Fruit fly (Drosophila melanogaster): ENCODE data around the gene CG13364.

Gene CG13364

dm6 chrX:635495-636142 lies 10.6 kb upstream of the CG13364 start, which contains the start of gene Dredd:
TSS of gene Dredd (minus strand) at chrX:635545.
- TF ChIP-seq Sin3A (optimal IDR thresholded peaks at IDR 0.05) (no peak), h (optimal IDR thresholded peaks at IDR 0.05) (no peak), ttk (optimal IDR thresholded peaks at IDR 0.05) (no peak), psq (optimal IDR thresholded peaks at IDR 0.05) (no peak), insv (optimal IDR thresholded peaks at IDR 0.05) (no peak), Myc (optimal IDR thresholded peaks at IDR 0.05) (no peak)

dm6 chrX:629239-629821 lies 4.3 kb upstream of the CG13364 start, which contains the start of the genes RpL36 and Mybbp1A:
TSS of gene RpL36 (minus strand) at chrX:629483.
TSS of gene Mybbp1A (plus strand) at chrX:629773.
- no peak for TF ChIP-seq ttk (optimal IDR thresholded peaks at IDR 0.05)
- TF ChIP-seq h (optimal IDR thresholded peaks at IDR 0.05): no peak
- no peak for TF ChIP-seq insv (optimal IDR thresholded peaks at IDR 0.05)
- TF ChIP-seq Myc (optimal IDR thresholded peaks at IDR 0.05): no peak
- no peak for TF ChIP-seq psq (optimal IDR thresholded peaks at IDR 0.05)
- TF ChIP-seq Sin3A (optimal IDR thresholded peaks at IDR 0.05): no peak

- TF ChIP-seq psq (optimal IDR thresholded peaks at IDR 0.05) (no peak), Sin3A (optimal IDR thresholded peaks at IDR 0.05) (no peak), Myc (optimal IDR thresholded peaks at IDR 0.05) (no peak), h (optimal IDR thresholded peaks at IDR 0.05) (no peak), insv (optimal IDR thresholded peaks at IDR 0.05) (no peak), ttk (optimal IDR thresholded peaks at IDR 0.05) (no peak)
Measured at dm6 chrX:623357-623756, 1.6 kb downstream of the CG13364 start, which contains the start of gene CG13369. TSS of gene CG13369 (plus strand) at chrX:623468.

- TF ChIP-seq psq (optimal IDR thresholded peaks at IDR 0.05) (no peak), h (optimal IDR thresholded peaks at IDR 0.05) (no peak), insv (optimal IDR thresholded peaks at IDR 0.05) (no peak)
Measured at dm6 chrX:621132-621555, 3.9 kb downstream of the CG13364 start, which contains the start of the genes CG13365 and Vsp37A. TSS of gene CG13365 (minus strand) at chrX:621215. TSS of gene Vsp37A (plus strand) at chrX:621530.

dm6 chrX:620102-620430 lies 4.9 kb downstream of the CG13364 start, which contains the start of gene spdi:
TSS of gene spdi (minus strand) at chrX:620195.
- TF ChIP-seq ttk (optimal IDR thresholded peaks at IDR 0.05) (no peak), psq (optimal IDR thresholded peaks at IDR 0.05) (no peak), Sin3A (optimal IDR thresholded peaks at IDR 0.05) (no peak), insv (optimal IDR thresholded peaks at IDR 0.05) (no peak), h (optimal IDR thresholded peaks at IDR 0.05) (no peak), Myc (optimal IDR thresholded peaks at IDR 0.05) (no peak)

dm6 chrX:619220-620101 lies 5.5 kb downstream of the CG13364 start:
- no peak for TF ChIP-seq Sin3A (optimal IDR thresholded peaks at IDR 0.05)
- no peak for TF ChIP-seq insv (optimal IDR thresholded peaks at IDR 0.05)
- no peak for TF ChIP-seq h (optimal IDR thresholded peaks at IDR 0.05)
- no peak for TF ChIP-seq psq (optimal IDR thresholded peaks at IDR 0.05)
- no peak for TF ChIP-seq ttk (optimal IDR thresholded peaks at IDR 0.05)
- no peak for TF ChIP-seq Myc (optimal IDR thresholded peaks at IDR 0.05)

dm6 chrX:618583-618982 lies 6.4 kb downstream of the CG13364 start:
- TF ChIP-seq psq (optimal IDR thresholded peaks at IDR 0.05) (no peak), h (optimal IDR thresholded peaks at IDR 0.05) (no peak), ttk (optimal IDR thresholded peaks at IDR 0.05) (no peak), Myc (optimal IDR thresholded peaks at IDR 0.05) (no peak), Sin3A (optimal IDR thresholded peaks at IDR 0.05) (no peak), insv (optimal IDR thresholded peaks at IDR 0.05) (no peak)

- TF ChIP-seq h (optimal IDR thresholded peaks at IDR 0.05) (no peak), Sin3A (optimal IDR thresholded peaks at IDR 0.05) (no peak), ttk (optimal IDR thresholded peaks at IDR 0.05) (no peak), psq (optimal IDR thresholded peaks at IDR 0.05) (no peak), insv (optimal IDR thresholded peaks at IDR 0.05) (no peak), Myc (optimal IDR thresholded peaks at IDR 0.05) (no peak)
Measured at dm6 chrX:617477-617795, 7.6 kb downstream of the CG13364 start.

dm6 chrX:616761-617476 lies 8.1 kb downstream of the CG13364 start:
- TF ChIP-seq psq (optimal IDR thresholded peaks at IDR 0.05) (no peak), insv (optimal IDR thresholded peaks at IDR 0.05) (no peak), Myc (optimal IDR thresholded peaks at IDR 0.05) (no peak), Sin3A (optimal IDR thresholded peaks at IDR 0.05) (no peak), h (optimal IDR thresholded peaks at IDR 0.05) (no peak), ttk (optimal IDR thresholded peaks at IDR 0.05) (no peak)

- no peak for TF ChIP-seq Sin3A (optimal IDR thresholded peaks at IDR 0.05)
- no peak for TF ChIP-seq insv (optimal IDR thresholded peaks at IDR 0.05)
- TF ChIP-seq ttk (optimal IDR thresholded peaks at IDR 0.05): no peak
Measured at dm6 chrX:610048-610447, 15.0 kb downstream of the CG13364 start.

dm6 chrX:601984-602383 lies 23.0 kb downstream of the CG13364 start:
- TF ChIP-seq h (optimal IDR thresholded peaks at IDR 0.05) (no peak), insv (optimal IDR thresholded peaks at IDR 0.05) (no peak), psq (optimal IDR thresholded peaks at IDR 0.05) (no peak), Sin3A (optimal IDR thresholded peaks at IDR 0.05) (no peak), Myc (optimal IDR thresholded peaks at IDR 0.05) (no peak), ttk (optimal IDR thresholded peaks at IDR 0.05) (no peak)
